Fruit fly (Drosophila melanogaster) whole organism, embryonic: Measurements from ENCODE around the gene CG32333.
A peak's percentile ranks its signal among the peaks of the same experiment; 100 is the strongest.

Experiments
- Abd-B ChIP-seq: fragments of 200-800 bp; sonication (Bioruptor generic); optimal IDR thresholded peaks from 2 replicates; lab custom pipeline; 2018; ENCODE audit warnings: missing biosample characterization, mild to moderate bottlenecking, missing genetic modification characterization, moderate library complexity
- CG1024 ChIP-seq: fragments of 200-800 bp; sonication (Bioruptor generic); IDR thresholded peaks from 2 replicates; pipeline ENCODE4 v1.3.6; 2022; ENCODE audit warnings: missing biosample characterization, missing genetic modification characterization
- CG10267 ChIP-seq: fragments of 200-800 bp; sonication (Bioruptor generic); optimal IDR thresholded peaks from 2 replicates; lab custom pipeline; 2018; ENCODE audit warnings: missing biosample characterization, mild to moderate bottlenecking, missing genetic modification characterization, moderate library complexity
- CG11723 ChIP-seq: fragments of 200-800 bp; sonication (Bioruptor generic); optimal IDR thresholded peaks from 2 replicates; lab custom pipeline; 2017; ENCODE audit warnings: missing biosample characterization, mild to moderate bottlenecking, missing genetic modification characterization
- CG13296 ChIP-seq: fragments of 200-800 bp; sonication (Bioruptor generic); optimal IDR thresholded peaks from 3 replicates; lab custom pipeline; 2018; ENCODE audit warnings: missing biosample characterization, mild to moderate bottlenecking, missing genetic modification characterization
- CG14710 ChIP-seq: fragments of 200-800 bp; sonication (Bioruptor generic); optimal IDR thresholded peaks from 3 replicates; lab custom pipeline; 2019; ENCODE audit warnings: missing biosample characterization, mild to moderate bottlenecking, missing genetic modification characterization, moderate library complexity
- CG15514 ChIP-seq: fragments of 200-800 bp; sonication (Bioruptor generic); optimal IDR thresholded peaks from 3 replicates; lab custom pipeline; 2017; ENCODE audit warnings: missing biosample characterization, missing genetic modification characterization, mild to moderate bottlenecking, moderate library complexity, missing genetic modification reagents
- CG1603 ChIP-seq: fragments of 200-800 bp; sonication (Bioruptor generic); optimal IDR thresholded peaks from 2 replicates; lab custom pipeline; 2019; ENCODE audit warnings: missing biosample characterization, mild to moderate bottlenecking, missing genetic modification characterization, moderate library complexity
- CG17361 ChIP-seq: fragments of 200-800 bp; sonication (Bioruptor generic); IDR thresholded peaks from 3 replicates; pipeline ENCODE4 v1.3.6; 2022; ENCODE audit warnings: missing biosample characterization, missing genetic modification characterization
- CG2202 ChIP-seq: fragments of 200-800 bp; sonication (Bioruptor generic); optimal IDR thresholded peaks from 2 replicates; lab custom pipeline; 2018; ENCODE audit warnings: missing biosample characterization, mild to moderate bottlenecking, missing genetic modification characterization
- CG2712 ChIP-seq: fragments of 200-800 bp; optimal IDR thresholded peaks from 3 replicates; lab custom pipeline; 2019; ENCODE audit warnings: missing biosample characterization, mild to moderate bottlenecking, missing genetic modification characterization, moderate library complexity
- CG30020 ChIP-seq: fragments of 200-800 bp; optimal IDR thresholded peaks from 2 replicates; lab custom pipeline; 2019; ENCODE audit warnings: missing biosample characterization, mild to moderate bottlenecking, missing genetic modification characterization, moderate library complexity
- CG32532 ChIP-seq: fragments of 200-800 bp; sonication (Bioruptor generic); IDR thresholded peaks from 2 replicates; pipeline ENCODE4 v1.3.6; 2022; ENCODE audit warnings: missing biosample characterization, missing genetic modification characterization
- CG32767 ChIP-seq: fragments of 200-800 bp; sonication (Bioruptor generic); IDR thresholded peaks from 2 replicates; pipeline ENCODE4 v1.3.6; 2022; ENCODE audit warnings: missing biosample characterization, missing genetic modification characterization
- CG42726 ChIP-seq: fragments of 200-800 bp; sonication (Bioruptor generic); IDR thresholded peaks from 2 replicates; pipeline ENCODE4 v1.3.6; 2022; ENCODE audit warnings: missing biosample characterization, missing genetic modification characterization; ENCODE audit not compliant: partially characterized antibody
- CG43689 ChIP-seq: fragments of 200-800 bp; sonication (Bioruptor generic); IDR thresholded peaks from 2 replicates; pipeline ENCODE4 v1.3.6; 2022; ENCODE audit warnings: missing biosample characterization, missing genetic modification characterization
- CG5245 ChIP-seq: fragments of 200-800 bp; sonication (Bioruptor generic); optimal IDR thresholded peaks from 3 replicates; lab custom pipeline; 2016; ENCODE audit warnings: missing biosample characterization, missing genetic modification characterization
- CG9609 ChIP-seq: fragments of 200-800 bp; sonication (Bioruptor generic); optimal IDR thresholded peaks from 3 replicates; lab custom pipeline; 2016; ENCODE audit warnings: missing biosample characterization, missing genetic modification characterization
- CG9797 ChIP-seq: fragments of 200-800 bp; sonication (Bioruptor generic); optimal IDR thresholded peaks from 3 replicates; lab custom pipeline; 2018; ENCODE audit warnings: missing biosample characterization, mild to moderate bottlenecking, missing genetic modification characterization
- Dip3 ChIP-seq: fragments of 200-800 bp; sonication (Bioruptor generic); optimal IDR thresholded peaks from 3 replicates; lab custom pipeline; 2016; ENCODE audit warnings: missing biosample characterization, missing genetic modification characterization
- Dp ChIP-seq: fragments of 200-800 bp; sonication (Bioruptor generic); optimal IDR thresholded peaks from 2 replicates; lab custom pipeline; 2018; ENCODE audit warnings: missing biosample characterization, mild to moderate bottlenecking, missing genetic modification characterization, moderate library complexity
- MBD-R2 ChIP-seq: fragments of 200-800 bp; sonication (Bioruptor generic); IDR thresholded peaks from 2 replicates; pipeline ENCODE4 v1.3.6; 2022; ENCODE audit warnings: missing biosample characterization, missing genetic modification characterization
- MESR4 ChIP-seq: fragments of 200-800 bp; sonication (Bioruptor generic); optimal IDR thresholded peaks from 2 replicates; lab custom pipeline; 2018; ENCODE audit warnings: missing biosample characterization, mild to moderate bottlenecking, missing genetic modification characterization, moderate library complexity
- Mes4 ChIP-seq: fragments of 200-800 bp; sonication (Bioruptor generic); optimal IDR thresholded peaks from 2 replicates; lab custom pipeline; 2016; ENCODE audit warnings: missing biosample characterization, missing genetic modification characterization
- Myb ChIP-seq: fragments of 200-800 bp; sonication (Bioruptor generic); optimal IDR thresholded peaks from 2 replicates; lab custom pipeline; 2016; ENCODE audit warnings: missing biosample characterization, missing genetic modification characterization
- NK7.1 ChIP-seq: fragments of 200-800 bp; sonication (Bioruptor generic); optimal IDR thresholded peaks from 3 replicates; lab custom pipeline; 2016; ENCODE audit warnings: missing biosample characterization, missing genetic modification characterization
- Oaz ChIP-seq: fragments of 200-800 bp; sonication (Bioruptor generic); IDR thresholded peaks from 2 replicates; pipeline ENCODE4 v1.3.6; 2022; ENCODE audit warnings: missing biosample characterization, missing genetic modification characterization
- YL-1 ChIP-seq: fragments of 200-800 bp; sonication (Bioruptor generic); optimal IDR thresholded peaks from 3 replicates; lab custom pipeline; 2017; ENCODE audit warnings: missing biosample characterization, mild to moderate bottlenecking, missing genetic modification characterization
- ab ChIP-seq: fragments of 200-800 bp; sonication (Bioruptor generic); optimal IDR thresholded peaks from 2 replicates; lab custom pipeline; 2016; ENCODE audit warnings: missing biosample characterization, missing genetic modification characterization
- croc ChIP-seq: fragments of 200-800 bp; sonication (Bioruptor generic); conservative IDR thresholded peaks from 3 replicates; pipeline ENCODE4 v1.3.6; 2022; ENCODE audit warnings: missing biosample characterization, missing genetic modification characterization
- crp ChIP-seq, 2 experiments: fragments of 200-800 bp; sonication (Bioruptor generic); optimal IDR thresholded peaks; 2 replicates in 1 of 2; 3 replicates in 1 of 2; lab custom pipeline; 2017; ENCODE audit warnings: missing biosample characterization in 2 of 2, missing genetic modification characterization in 2 of 2, mild to moderate bottlenecking in 1 of 2, moderate library complexity in 1 of 2
- dati ChIP-seq: fragments of 200-800 bp; sonication (Bioruptor generic); IDR thresholded peaks from 2 replicates; pipeline ENCODE4 v1.3.6; 2022; ENCODE audit warnings: missing biosample characterization, missing genetic modification characterization
- fd102C ChIP-seq: fragments of 200-800 bp; sonication (Bioruptor generic); optimal IDR thresholded peaks from 2 replicates; lab custom pipeline; 2018; ENCODE audit warnings: missing biosample characterization, mild to moderate bottlenecking, missing genetic modification characterization, moderate library complexity
- ftz-f1 ChIP-seq: fragments of 200-800 bp; sonication (Bioruptor generic); optimal IDR thresholded peaks from 2 replicates; lab custom pipeline; 2016; ENCODE audit warnings: missing biosample characterization, missing genetic modification characterization
- gfzf ChIP-seq: fragments of 200-800 bp; sonication (Bioruptor generic); optimal IDR thresholded peaks from 2 replicates; lab custom pipeline; 2016; ENCODE audit warnings: missing biosample characterization, mild to moderate bottlenecking, missing genetic modification characterization, moderate library complexity
- grau ChIP-seq: fragments of 200-800 bp; optimal IDR thresholded peaks from 3 replicates; lab custom pipeline; 2019; ENCODE audit warnings: missing biosample characterization, mild to moderate bottlenecking, missing genetic modification characterization, moderate library complexity
- hb ChIP-seq: fragments of 200-800 bp; sonication (Bioruptor generic); IDR thresholded peaks from 3 replicates; pipeline ENCODE4 v1.3.6; 2022; ENCODE audit warnings: missing biosample characterization, missing genetic modification characterization; ENCODE audit not compliant: partially characterized antibody
- hkb ChIP-seq, 2 experiments: fragments of 200-800 bp in 1 of 2; fragments of >200 bp in 1 of 2; sonication (Bioruptor generic) in 1 of 2; IDR thresholded peaks in 1 of 2; optimal IDR thresholded peaks in 1 of 2; 2 replicates each; pipeline versions ENCODE4 v1.3.6 to Lab custom; 2017 to 2022; ENCODE audit warnings: missing biosample characterization in 1 of 2, missing genetic modification characterization in 1 of 2
- ken ChIP-seq: fragments of 200-800 bp; sonication (Bioruptor generic); IDR thresholded peaks from 3 replicates; pipeline ENCODE4 v1.3.6; 2022; ENCODE audit warnings: missing biosample characterization, missing genetic modification characterization
- lab ChIP-seq: fragments of 200-800 bp; sonication (Bioruptor generic); optimal IDR thresholded peaks from 3 replicates; lab custom pipeline; 2017; ENCODE audit warnings: missing biosample characterization, missing genetic modification characterization, mild to moderate bottlenecking, moderate library complexity, missing genetic modification reagents
- lilli ChIP-seq: fragments of 200-800 bp; sonication (Bioruptor generic); optimal IDR thresholded peaks from 3 replicates; lab custom pipeline; 2016; ENCODE audit warnings: missing biosample characterization, missing genetic modification characterization
- pfk ChIP-seq: fragments of 200-800 bp; sonication (Bioruptor generic); optimal IDR thresholded peaks from 2 replicates; lab custom pipeline; 2018; ENCODE audit warnings: missing biosample characterization, mild to moderate bottlenecking, missing genetic modification characterization, moderate library complexity
- phol ChIP-seq: fragments of 200-800 bp; sonication (Bioruptor generic); optimal IDR thresholded peaks from 3 replicates; lab custom pipeline; 2018; ENCODE audit warnings: missing biosample characterization, mild to moderate bottlenecking, missing genetic modification characterization, moderate library complexity
- psq ChIP-seq: fragments of 200-800 bp; sonication (Bioruptor generic); optimal IDR thresholded peaks from 2 replicates; lab custom pipeline; 2017; ENCODE audit warnings: missing biosample characterization, missing genetic modification characterization
- pzg ChIP-seq: fragments of 200-800 bp; sonication (Bioruptor generic); optimal IDR thresholded peaks from 3 replicates; lab custom pipeline; 2018; ENCODE audit warnings: missing biosample characterization, mild to moderate bottlenecking, missing genetic modification characterization, moderate library complexity
- ssp ChIP-seq: fragments of 200-800 bp; sonication (Bioruptor generic); IDR thresholded peaks from 2 replicates; pipeline ENCODE4 v1.3.6; 2022; ENCODE audit warnings: missing biosample characterization, missing genetic modification characterization
- zf30C ChIP-seq: fragments of 200-800 bp; sonication (Bioruptor generic); optimal IDR thresholded peaks from 3 replicates; lab custom pipeline; 2018; ENCODE audit warnings: missing biosample characterization, mild to moderate bottlenecking, missing genetic modification characterization

Gene CG32333

dm6 chr3L:1300076-1300635 lies 24.4 kb downstream of the CG32333 start (continued):
- TF ChIP-seq CG2202 (tag; lab: Kevin White, UChicago): peak; percentile 71
- no peak for TF ChIP-seq NK7.1 (GFP tag; lab: Kevin White, UChicago)
- peak; percentile 77 for TF ChIP-seq CG5245
- peak; percentile 56 for TF ChIP-seq Oaz
- no peak for TF ChIP-seq ab (GFP tag; lab: Kevin White, UChicago)
- peak; percentile 54 for TF ChIP-seq psq (GFP tag; lab: Kevin White, UChicago)
- TF ChIP-seq grau (tag; lab: Kevin White, UChicago): peak; percentile 92
- peak; percentile 30 for TF ChIP-seq CG13296 (GFP tag; lab: Kevin White, UChicago)
- 0 out of 2 replicates have a peak, but pooled peaks have one; percentile 16 for TF ChIP-seq CG1024
- TF ChIP-seq CG32767 (GFP tag; lab: Robert Waterston, UW): no peak
- peak; percentile 72; the same call in 2 of the 3 replicates for TF ChIP-seq ken
- peak; percentile 67 for TF ChIP-seq ssp (GFP tag; lab: Robert Waterston, UW)
- no peak for TF ChIP-seq hb
- peak; percentile 8 for TF ChIP-seq CG9609 (GFP tag; lab: Kevin White, UChicago)
- peak; percentile 41 for TF ChIP-seq fd102C (GFP tag; lab: Kevin White, UChicago)
- peak; percentile 65 for TF ChIP-seq CG11723 (GFP tag; lab: Kevin White, UChicago)
- peak; percentile 83 for TF ChIP-seq croc (GFP tag; lab: Robert Waterston, UW)
- peak; percentile 1 for TF ChIP-seq pfk
- no peak for TF ChIP-seq CG42726 (GFP tag; lab: Robert Waterston, UW)
- peak; percentile 88 for TF ChIP-seq lab
- TF ChIP-seq CG43689 (GFP tag; lab: Robert Waterston, UW): peak; percentile 38; the same call in 1 of the 2 replicates
- no peak for TF ChIP-seq Dp

- TF ChIP-seq CG17361: peak; percentile 57; the same call in 2 of the 3 replicates
- TF ChIP-seq CG9797: peak; percentile 92
- TF ChIP-seq zf30C (GFP tag; lab: Kevin White, UChicago): peak; percentile 20
- TF ChIP-seq Dip3 (GFP tag; lab: Kevin White, UChicago): peak; percentile 11
- TF ChIP-seq CG30020: peak; percentile 79
- peak; percentile 56 for TF ChIP-seq CG2712 (tag; lab: Kevin White, UChicago)
- peak; percentile 40 for TF ChIP-seq CG1603
- TF ChIP-seq YL-1 (GFP tag; lab: Kevin White, UChicago): peak; percentile 90
- no peak for TF ChIP-seq pfk
- peak; percentile 94 for TF ChIP-seq gfzf (GFP tag; lab: Kevin White, UChicago)
- TF ChIP-seq pzg (GFP tag; lab: Kevin White, UChicago): peak; percentile 85
- TF ChIP-seq crp (GFP tag; optimal IDR thresholded peaks at IDR 0.05; lab: Kevin White, UChicago): peak in 1 of 2 experiments; percentile 23
- peak; percentile 11 for TF ChIP-seq lilli
- peak; percentile 61 for TF ChIP-seq CG15514 (GFP tag; lab: Kevin White, UChicago)
- TF ChIP-seq dati: no peak
- peak; percentile 93 for TF ChIP-seq hkb (optimal IDR thresholded peaks at IDR 0.05; lab: Kevin White, UChicago)
- TF ChIP-seq hkb (GFP tag; IDR thresholded peaks at IDR 0.05; lab: Robert Waterston, UW): no peak
- TF ChIP-seq grau (tag; lab: Kevin White, UChicago): peak; percentile 26
- peak; percentile 21 for TF ChIP-seq ftz-f1 (GFP tag; lab: Kevin White, UChicago)
- peak; percentile 56 for TF ChIP-seq Abd-B (GFP tag; lab: Kevin White, UChicago)
- peak; percentile 53 for TF ChIP-seq phol (tag; lab: Kevin White, UChicago)
- peak; percentile 76 for TF ChIP-seq Dp
- peak; percentile 50 for TF ChIP-seq CG10267 (tag; lab: Kevin White, UChicago)
- peak; percentile 63 for TF ChIP-seq MBD-R2 (GFP tag; lab: Robert Waterston, UW)
- TF ChIP-seq CG14710 (tag; lab: Kevin White, UChicago): peak; percentile 76
- peak; percentile 47 for TF ChIP-seq Myb (GFP tag; lab: Kevin White, UChicago)
- TF ChIP-seq ssp (GFP tag; lab: Robert Waterston, UW): peak; percentile 93
- peak; percentile 73 for TF ChIP-seq MESR4 (GFP tag; lab: Kevin White, UChicago)
- peak; percentile 13 for TF ChIP-seq Mes4 (GFP tag; lab: Kevin White, UChicago)
- no peak for TF ChIP-seq CG32532 (GFP tag; lab: Robert Waterston, UW)
These were observed 26.6 kb downstream of the CG32333 start, which contains the start of the genes Rac1 and Acat2 for dm6 chr3L:1302234-1302949. Rac1 (minus strand) TSS chr3L:1302683. Acat2 (plus strand) TSS chr3L:1302944.
